Worm (Caenorhabditis elegans) whole organism, young adult: ENCODE data around the gene bca-2.

Experiments
- ceh-100 ChIP-seq: fragments of 200-800 bp; sonication (Bioruptor generic); IDR thresholded peaks from 2 replicates; pipeline ENCODE4 v1.3.6; 2022; ENCODE audit warnings: missing genetic modification reagents, missing genetic modification characterization, missing compliant biosample characterization
- madf-3 ChIP-seq: fragments of 200-800 bp; sonication (Bioruptor generic); IDR thresholded peaks from 2 replicates; pipeline ENCODE4 v1.3.6; 2022; ENCODE audit warnings: missing genetic modification reagents, missing genetic modification characterization, missing compliant biosample characterization
- mxl-1 ChIP-seq: sonication (generic microtip); optimal IDR thresholded peaks from 2 replicates; lab custom pipeline; 2016; ENCODE audit warnings: missing genetic modification characterization, missing compliant biosample characterization

DNA sequence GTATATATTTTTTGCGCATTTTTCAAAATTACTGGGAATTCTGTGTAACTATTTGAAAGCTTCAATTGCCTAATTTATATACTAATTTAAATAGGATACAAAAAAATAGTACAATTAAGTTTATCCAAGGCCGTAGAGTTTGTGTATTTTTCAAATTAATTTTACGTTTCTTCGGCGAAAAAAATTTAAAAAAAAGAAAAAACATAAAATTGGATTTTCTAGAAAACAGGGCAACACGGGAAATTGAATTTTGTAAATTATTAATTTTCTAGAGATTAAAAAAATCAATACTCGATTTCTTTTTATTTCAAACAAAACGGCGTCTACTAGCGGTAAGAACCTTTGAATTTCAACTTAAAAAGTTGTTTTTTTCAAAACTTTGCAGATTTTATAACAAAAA lies 46.8 kb downstream of the bca-2 start, which contains the start of gene Y116A8C.23:
- no peak for TF ChIP-seq mxl-1 (tag; lab: Kevin White, UChicago)
- TF ChIP-seq ceh-100 = no peak
- no peak for TF ChIP-seq madf-3 (GFP tag; lab: Robert Waterston, UW)
